ENCODE assay signal across 1 fruit fly cellular context in the genomic region with DNA sequence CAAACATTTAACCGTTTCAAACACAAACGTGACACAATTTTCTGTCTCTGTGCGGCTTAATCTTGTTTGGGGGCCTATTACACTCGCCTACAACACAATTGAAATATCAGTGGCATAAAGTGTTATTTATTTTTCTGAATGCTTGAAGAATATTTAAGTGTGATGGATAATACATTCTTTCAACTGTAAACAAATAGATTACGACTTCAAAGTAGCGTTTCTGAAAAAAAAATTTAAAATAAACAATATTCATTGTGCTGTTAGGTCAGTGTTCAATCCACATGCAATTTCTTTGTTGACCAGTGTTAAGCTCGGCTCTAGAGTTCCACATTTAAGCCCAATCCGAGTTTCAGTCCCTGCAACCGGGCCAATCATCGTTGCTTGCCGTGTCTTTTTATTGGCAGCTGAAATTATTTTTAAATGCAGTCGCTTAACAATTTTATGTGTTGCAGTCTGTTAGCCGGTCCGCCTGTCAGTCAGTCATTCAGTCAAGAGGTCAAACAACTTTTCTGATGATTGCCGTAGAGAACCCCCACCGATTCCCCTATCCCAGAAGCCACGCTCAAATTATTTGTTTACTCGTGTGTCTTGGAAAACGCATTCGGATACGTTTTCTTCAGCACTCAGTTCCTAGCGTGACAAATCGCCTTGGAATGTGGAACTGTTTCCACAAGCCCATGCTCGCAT.
TF ChIP-seq lines count a peak whose summit lies in the region.

No protein-coding gene starts in this region.

TF ChIP-seq in whole organism, embryonic, 481 proteins besides CTCF, POLR2A, EP300 and RAD21 (continued from another document and continues in another):
- TF ChIP-seq Med (GFP tag; lab: Kevin White, UChicago) = peak; percentile 63
- TF ChIP-seq CG30020 (tag; optimal IDR thresholded peaks at IDR 0.05; lab: Kevin White, UChicago) = no peak
- no peak for TF ChIP-seq CG8765 (GFP tag; IDR thresholded peaks at IDR 0.05; lab: Robert Waterston, UW)
- TF ChIP-seq CG11398 (GFP tag; optimal IDR thresholded peaks at IDR 0.05; lab: Kevin White, UChicago) = peak; percentile 39
- peak; percentile 71 for TF ChIP-seq CG12769 (tag; optimal IDR thresholded peaks at IDR 0.05; lab: Kevin White, UChicago)
- peak; percentile 78 for TF ChIP-seq CG6689 (GFP tag; IDR thresholded peaks at IDR 0.05; lab: Robert Waterston, UW)
- peak; percentile 34; the same call in 1 of the 2 replicates for TF ChIP-seq onecut (GFP tag; IDR thresholded peaks at IDR 0.05; lab: Robert Waterston, UW)
- TF ChIP-seq ac (GFP tag; optimal IDR thresholded peaks at IDR 0.05; lab: Kevin White, UChicago) = no peak
- TF ChIP-seq CG17385 (GFP tag; optimal IDR thresholded peaks at IDR 0.05; lab: Kevin White, UChicago) = peak; percentile 71
- peak; percentile 71 for TF ChIP-seq Awh (GFP tag; IDR thresholded peaks at IDR 0.05; lab: Robert Waterston, UW)
- TF ChIP-seq Hmr (GFP tag; optimal IDR thresholded peaks at IDR 0.05; lab: Kevin White, UChicago) = peak; percentile 26
- TF ChIP-seq pan (optimal IDR thresholded peaks at IDR 0.05; lab: Kevin White, UChicago) = no peak
- TF ChIP-seq pan (GFP tag; optimal IDR thresholded peaks at IDR 0.05 in 1 of 2, IDR thresholded peaks at IDR 0.05 in 1 of 2) = peak in 1 of 2 experiments; percentile 86
- TF ChIP-seq CG15696 (tag; optimal IDR thresholded peaks at IDR 0.05; lab: Kevin White, UChicago) = peak; percentile 38
- no peak for TF ChIP-seq Dp (GFP tag; optimal IDR thresholded peaks at IDR 0.05; lab: Kevin White, UChicago)
- TF ChIP-seq ERR (GFP tag; optimal IDR thresholded peaks at IDR 0.05; lab: Kevin White, UChicago) = peak; percentile 3
- TF ChIP-seq Xbp1 (GFP tag; optimal IDR thresholded peaks at IDR 0.05; lab: Kevin White, UChicago) = peak; percentile 74
- peak; percentile 72 for TF ChIP-seq nerfin-1 (tag; optimal IDR thresholded peaks at IDR 0.05; lab: Kevin White, UChicago)
- 0 out of 3 replicates have a peak, but pooled peaks have one; percentile 7 for TF ChIP-seq knrl (GFP tag; IDR thresholded peaks at IDR 0.05; lab: Robert Waterston, UW; ENCODE audit: partially characterized antibody)
- TF ChIP-seq her (GFP tag; optimal IDR thresholded peaks at IDR 0.05; lab: Kevin White, UChicago) = no peak
- TF ChIP-seq NFAT (GFP tag; IDR thresholded peaks at IDR 0.05; lab: Robert Waterston, UW) = no peak
- no peak for TF ChIP-seq grn (GFP tag; optimal IDR thresholded peaks at IDR 0.05; lab: Kevin White, UChicago)
- peak; percentile 88 for TF ChIP-seq Xrp1 (GFP tag; IDR thresholded peaks at IDR 0.05; lab: Robert Waterston, UW)
- TF ChIP-seq ems (GFP tag; optimal IDR thresholded peaks at IDR 0.05; lab: Kevin White, UChicago) = no peak
- peak; percentile 22 for TF ChIP-seq CG9609 (GFP tag; optimal IDR thresholded peaks at IDR 0.05; lab: Kevin White, UChicago)
- no peak for TF ChIP-seq Scr (GFP tag; IDR thresholded peaks at IDR 0.05; lab: Robert Waterston, UW; ENCODE audit: partially characterized antibody)
- TF ChIP-seq CG11696 (GFP tag; IDR thresholded peaks at IDR 0.05; lab: Robert Waterston, UW) = no peak
- TF ChIP-seq org-1 (GFP tag; optimal IDR thresholded peaks at IDR 0.05; lab: Kevin White, UChicago) = peak; percentile 47
- peak; percentile 82 for TF ChIP-seq CoRest (tag; optimal IDR thresholded peaks at IDR 0.05; lab: Kevin White, UChicago)
- TF ChIP-seq al (GFP tag; IDR thresholded peaks at IDR 0.05; lab: Robert Waterston, UW) = no peak
- no peak for TF ChIP-seq MTF-1 (GFP tag; optimal IDR thresholded peaks at IDR 0.05; lab: Kevin White, UChicago; ENCODE audit: borderline replicate concordance)
- no peak for TF ChIP-seq CG3281 (GFP tag; optimal IDR thresholded peaks at IDR 0.05; lab: Kevin White, UChicago)
- TF ChIP-seq vfl (GFP tag; optimal IDR thresholded peaks at IDR 0.05; lab: Kevin White, UChicago) = no peak
- peak; percentile 68 for TF ChIP-seq CG32767 (GFP tag; IDR thresholded peaks at IDR 0.05; lab: Robert Waterston, UW)
- peak; percentile 68 for TF ChIP-seq CG17568 (GFP tag; optimal IDR thresholded peaks at IDR 0.05; lab: Kevin White, UChicago)
- peak; percentile 73; the same call in 2 of the 3 replicates for TF ChIP-seq CG11695 (GFP tag; IDR thresholded peaks at IDR 0.05; lab: Robert Waterston, UW)
- peak; percentile 83 for TF ChIP-seq CG15601 (tag; optimal IDR thresholded peaks at IDR 0.05; lab: Kevin White, UChicago)
- TF ChIP-seq ranshi (GFP tag; IDR thresholded peaks at IDR 0.05; lab: Robert Waterston, UW) = 0 out of 2 replicates have a peak, but pooled peaks have one; percentile 57
- peak; percentile 41 for TF ChIP-seq CG12104 (GFP tag; optimal IDR thresholded peaks at IDR 0.05; lab: Kevin White, UChicago)
- TF ChIP-seq CG10462 (GFP tag; optimal IDR thresholded peaks at IDR 0.05; lab: Kevin White, UChicago) = peak; percentile 2
- TF ChIP-seq CG5245 (GFP tag; optimal IDR thresholded peaks at IDR 0.05; lab: Kevin White, UChicago) = peak; percentile 41
- no peak for TF ChIP-seq gsb (GFP tag; IDR thresholded peaks at IDR 0.05; lab: Robert Waterston, UW)
- TF ChIP-seq peb (GFP tag; IDR thresholded peaks at IDR 0.05; lab: Robert Waterston, UW) = no peak; the same call in 1 of the 2 replicates
- TF ChIP-seq stwl (tag; optimal IDR thresholded peaks at IDR 0.05; lab: Kevin White, UChicago) = peak; percentile 4
- TF ChIP-seq CG1792 (GFP tag; optimal IDR thresholded peaks at IDR 0.05; lab: Kevin White, UChicago) = no peak
- TF ChIP-seq slbo (GFP tag; IDR thresholded peaks at IDR 0.05; lab: Robert Waterston, UW) = 0 out of 2 replicates have a peak, but pooled peaks have one; percentile 36
- peak; percentile 51 for TF ChIP-seq CG10654 (GFP tag; optimal IDR thresholded peaks at IDR 0.05; lab: Kevin White, UChicago)
- TF ChIP-seq Atf6 (GFP tag; IDR thresholded peaks at IDR 0.05; lab: Robert Waterston, UW) = peak; percentile 60; the same call in 1 of the 2 replicates
- peak; percentile 22; the same call in 1 of the 3 replicates for TF ChIP-seq ken (GFP tag; IDR thresholded peaks at IDR 0.05; lab: Robert Waterston, UW)
- TF ChIP-seq CG10543 (GFP tag; optimal IDR thresholded peaks at IDR 0.05; lab: Kevin White, UChicago) = peak; percentile 14
- TF ChIP-seq HHEX (GFP tag; optimal IDR thresholded peaks at IDR 0.05; lab: Kevin White, UChicago) = peak; percentile 8
- no peak for TF ChIP-seq Antp (GFP tag; optimal IDR thresholded peaks at IDR 0.05; lab: Kevin White, UChicago)
- no peak for TF ChIP-seq CG15073 (GFP tag; optimal IDR thresholded peaks at IDR 0.05; lab: Kevin White, UChicago)
- no peak for TF ChIP-seq mirr (GFP tag; optimal IDR thresholded peaks at IDR 0.05; lab: Kevin White, UChicago)
- TF ChIP-seq ci (GFP tag; IDR thresholded peaks at IDR 0.05; lab: Robert Waterston, UW) = peak; percentile 82
- no peak for TF ChIP-seq Myb (GFP tag; optimal IDR thresholded peaks at IDR 0.05; lab: Kevin White, UChicago)
- no peak for TF ChIP-seq p53 (GFP tag; optimal IDR thresholded peaks at IDR 0.05; lab: Kevin White, UChicago)
- TF ChIP-seq lola (GFP tag; optimal IDR thresholded peaks at IDR 0.05; lab: Kevin White, UChicago) = peak in 1 of 3 experiments; percentile 87
- no peak for TF ChIP-seq TFAM (GFP tag; optimal IDR thresholded peaks at IDR 0.05; lab: Kevin White, UChicago)
- no peak for TF ChIP-seq CG14860 (GFP tag; IDR thresholded peaks at IDR 0.05; lab: Robert Waterston, UW; ENCODE audit: partially characterized antibody)
- TF ChIP-seq Ada2b (GFP tag; IDR thresholded peaks at IDR 0.05; lab: Robert Waterston, UW) = peak; percentile 66
- TF ChIP-seq CG11456 (GFP tag; IDR thresholded peaks at IDR 0.05; lab: Robert Waterston, UW) = 0 out of 3 replicates have a peak, but pooled peaks have one; percentile 42
- peak; percentile 35 for TF ChIP-seq trh (GFP tag; optimal IDR thresholded peaks at IDR 0.05; lab: Kevin White, UChicago)
- no peak for TF ChIP-seq pb (GFP tag; optimal IDR thresholded peaks at IDR 0.05; lab: Kevin White, UChicago)
- TF ChIP-seq ssp (GFP tag; IDR thresholded peaks at IDR 0.05; lab: Robert Waterston, UW) = peak; percentile 47
- TF ChIP-seq BtbVII (GFP tag; optimal IDR thresholded peaks at IDR 0.05; lab: Kevin White, UChicago) = no peak
- TF ChIP-seq ash1 (GFP tag; optimal IDR thresholded peaks at IDR 0.05; lab: Kevin White, UChicago) = no peak
- peak; percentile 52 for TF ChIP-seq CG9437 (GFP tag; optimal IDR thresholded peaks at IDR 0.05; lab: Kevin White, UChicago)
- TF ChIP-seq unc-4 (GFP tag; IDR thresholded peaks at IDR 0.05; lab: Robert Waterston, UW; ENCODE audit: partially characterized antibody) = no peak
- no peak for TF ChIP-seq CG9797 (GFP tag; optimal IDR thresholded peaks at IDR 0.05; lab: Kevin White, UChicago)
- no peak for TF ChIP-seq tx (GFP tag; optimal IDR thresholded peaks at IDR 0.05; lab: Kevin White, UChicago)
- TF ChIP-seq dan (GFP tag; IDR thresholded peaks at IDR 0.05; lab: Robert Waterston, UW) = no peak
- peak; percentile 41 for TF ChIP-seq btn (GFP tag; optimal IDR thresholded peaks at IDR 0.05; lab: Kevin White, UChicago)
- TF ChIP-seq pnt (GFP tag; optimal IDR thresholded peaks at IDR 0.05; lab: Kevin White, UChicago) = peak; percentile 23
- peak; percentile 59 for TF ChIP-seq CG8089 (GFP tag; optimal IDR thresholded peaks at IDR 0.05; lab: Kevin White, UChicago)
- TF ChIP-seq CG10959 (GFP tag; IDR thresholded peaks at IDR 0.05; lab: Robert Waterston, UW) = peak; percentile 47; the same call in 1 of the 2 replicates
- TF ChIP-seq CG8290 (GFP tag; optimal IDR thresholded peaks at IDR 0.05; lab: Kevin White, UChicago) = peak; percentile 3
- TF ChIP-seq CG8290 (tag; optimal IDR thresholded peaks at IDR 0.05; lab: Kevin White, UChicago) = peak in 1 of 2 experiments; percentile 29
- no peak for TF ChIP-seq CG6683 (GFP tag; optimal IDR thresholded peaks at IDR 0.05; lab: Kevin White, UChicago)
- no peak for TF ChIP-seq fru (optimal IDR thresholded peaks at IDR 0.05; lab: Kevin White, UChicago)
- peak; percentile 87 for TF ChIP-seq CG2712 (tag; optimal IDR thresholded peaks at IDR 0.05; lab: Kevin White, UChicago)
- TF ChIP-seq Nf-YC (tag; optimal IDR thresholded peaks at IDR 0.05; lab: Kevin White, UChicago) = peak; percentile 43
- peak; percentile 71 for TF ChIP-seq CG2875 (GFP tag; optimal IDR thresholded peaks at IDR 0.05; lab: Kevin White, UChicago)
- TF ChIP-seq vnd (GFP tag; IDR thresholded peaks at IDR 0.05; lab: Robert Waterston, UW; ENCODE audit: partially characterized antibody) = no peak
- 0 out of 2 replicates have a peak, but pooled peaks have one; percentile 24 for TF ChIP-seq chm (GFP tag; IDR thresholded peaks at IDR 0.05; lab: Robert Waterston, UW)
- peak; percentile 8 to 61 for TF ChIP-seq Pdp1 (GFP tag; optimal IDR thresholded peaks at IDR 0.05; lab: Kevin White, UChicago)
- TF ChIP-seq dati (GFP tag; IDR thresholded peaks at IDR 0.05; lab: Robert Waterston, UW) = no peak
- peak; percentile 57; the same call in 1 of the 2 replicates for TF ChIP-seq sisA (GFP tag; IDR thresholded peaks at IDR 0.05; lab: Robert Waterston, UW)
- peak; percentile 38; the same call in 1 of the 2 replicates for TF ChIP-seq CG14667 (GFP tag; IDR thresholded peaks at IDR 0.05; lab: Robert Waterston, UW)
- peak; percentile 60 for TF ChIP-seq cato (GFP tag; optimal IDR thresholded peaks at IDR 0.05; lab: Kevin White, UChicago; ENCODE audit: borderline replicate concordance)
- no peak for TF ChIP-seq Hr39 (optimal IDR thresholded peaks at IDR 0.05; lab: Kevin White, UChicago)
- peak; percentile 55 for TF ChIP-seq Fer3 (tag; optimal IDR thresholded peaks at IDR 0.05; lab: Kevin White, UChicago)
- peak; percentile 63 for TF ChIP-seq CG11723 (GFP tag; optimal IDR thresholded peaks at IDR 0.05; lab: Kevin White, UChicago)
- peak; percentile 19 for TF ChIP-seq jumu (GFP tag; optimal IDR thresholded peaks at IDR 0.05; lab: Kevin White, UChicago)
- TF ChIP-seq CG31441 (GFP tag; IDR thresholded peaks at IDR 0.05; lab: Robert Waterston, UW) = peak; percentile 86
- TF ChIP-seq CG3726 (GFP tag; IDR thresholded peaks at IDR 0.05; lab: Robert Waterston, UW) = no peak
- no peak for TF ChIP-seq hbn (GFP tag; IDR thresholded peaks at IDR 0.05; lab: Robert Waterston, UW; ENCODE audit: partially characterized antibody)
- TF ChIP-seq zfh1 (GFP tag; IDR thresholded peaks at IDR 0.05; lab: Robert Waterston, UW) = peak; percentile 54; the same call in 1 of the 3 replicates
- TF ChIP-seq CG12942 (GFP tag; optimal IDR thresholded peaks at IDR 0.05; lab: Kevin White, UChicago) = peak; percentile 48
- TF ChIP-seq B-H1 (GFP tag; IDR thresholded peaks at IDR 0.05; lab: Robert Waterston, UW) = peak; percentile 43
- peak; percentile 41 for TF ChIP-seq CG16815 (GFP tag; optimal IDR thresholded peaks at IDR 0.05; lab: Kevin White, UChicago)
- peak; percentile 67; the same call in 1 of the 2 replicates for TF ChIP-seq CG14014 (GFP tag; IDR thresholded peaks at IDR 0.05; lab: Robert Waterston, UW)
- no peak for TF ChIP-seq Neu2 (GFP tag; optimal IDR thresholded peaks at IDR 0.05; lab: Kevin White, UChicago; ENCODE audit: borderline replicate concordance)
- no peak for TF ChIP-seq Dref (GFP tag; IDR thresholded peaks at IDR 0.05; lab: Robert Waterston, UW)
- peak; percentile 53; the same call in 2 of the 3 replicates for TF ChIP-seq Mrtf (GFP tag; IDR thresholded peaks at IDR 0.05; lab: Robert Waterston, UW)
- no peak for TF ChIP-seq Usf (GFP tag; optimal IDR thresholded peaks at IDR 0.05; lab: Kevin White, UChicago)
- peak; percentile 83 for TF ChIP-seq CG12219 (GFP tag; optimal IDR thresholded peaks at IDR 0.05; lab: Kevin White, UChicago)
- TF ChIP-seq disco-r (GFP tag; optimal IDR thresholded peaks at IDR 0.05; lab: Kevin White, UChicago) = no peak
- 0 out of 2 replicates have a peak, but pooled peaks have one; percentile 39 for TF ChIP-seq danr (GFP tag; IDR thresholded peaks at IDR 0.05; lab: Robert Waterston, UW)
- peak; percentile 52 for TF ChIP-seq Side (GFP tag; optimal IDR thresholded peaks at IDR 0.05; lab: Kevin White, UChicago)
- TF ChIP-seq CG13894 (tag; optimal IDR thresholded peaks at IDR 0.05; lab: Kevin White, UChicago) = no peak
- TF ChIP-seq hth (optimal IDR thresholded peaks at IDR 0.05; lab: Kevin White, UChicago) = no peak
- peak; percentile 77 for TF ChIP-seq CG1603 (tag; optimal IDR thresholded peaks at IDR 0.05; lab: Kevin White, UChicago)
- no peak for TF ChIP-seq aop (GFP tag; IDR thresholded peaks at IDR 0.05; lab: Robert Waterston, UW)
- TF ChIP-seq CG6813 (GFP tag; optimal IDR thresholded peaks at IDR 0.05; lab: Kevin White, UChicago) = peak; percentile 15
- TF ChIP-seq sug (tag; optimal IDR thresholded peaks at IDR 0.05; lab: Kevin White, UChicago) = peak; percentile 25
- TF ChIP-seq CG18476 (GFP tag; optimal IDR thresholded peaks at IDR 0.05; lab: Kevin White, UChicago) = peak; percentile 17
- no peak for TF ChIP-seq bigmax (GFP tag; optimal IDR thresholded peaks at IDR 0.05; lab: Kevin White, UChicago)
- TF ChIP-seq CG7556 (GFP tag; optimal IDR thresholded peaks at IDR 0.05; lab: Kevin White, UChicago) = peak; percentile 75
- TF ChIP-seq CG12155 (GFP tag; optimal IDR thresholded peaks at IDR 0.05; lab: Kevin White, UChicago) = peak; percentile 55
